Comparison of ENCODE assay signal across 5 fruit fly cellular contexts in the genomic region with DNA sequence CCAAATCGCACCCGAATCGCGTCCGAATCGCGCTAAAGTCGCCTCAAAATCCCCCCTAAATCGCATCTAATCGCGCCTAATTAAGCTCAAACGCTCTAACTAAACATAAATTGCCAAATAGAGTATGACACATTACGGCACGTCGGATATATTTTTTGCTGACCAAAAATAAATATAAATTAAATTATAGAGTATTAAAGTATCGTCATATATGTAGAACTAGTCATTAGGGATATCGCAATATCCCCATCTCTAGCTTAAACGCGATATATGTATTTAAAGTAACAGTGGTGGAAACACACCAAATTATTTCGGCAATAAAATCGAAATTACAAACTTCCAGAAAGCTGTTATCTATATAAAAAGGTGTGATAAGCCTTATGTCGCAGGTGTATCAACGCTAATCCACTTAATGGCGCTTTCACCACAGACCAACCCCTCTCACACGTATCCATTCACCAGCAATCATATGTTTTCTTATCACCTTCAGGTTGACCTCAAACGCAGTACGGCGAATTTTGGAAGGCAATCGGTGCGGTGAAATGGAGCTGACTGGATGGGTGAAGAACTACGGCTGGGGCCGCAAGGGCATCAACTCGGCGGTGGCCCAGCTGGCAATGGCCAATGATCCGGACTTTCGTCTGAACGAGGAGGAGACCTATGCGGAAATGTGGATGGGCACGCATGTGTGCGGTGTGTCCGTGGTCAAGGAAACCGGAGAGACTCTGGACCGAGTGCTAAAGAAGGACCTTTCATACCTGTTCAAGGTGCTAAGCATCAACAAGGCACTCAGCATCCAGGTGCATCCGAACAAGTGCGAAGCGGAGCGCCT.
TF ChIP-seq lines count a peak whose summit lies in the region.

A gene (plus strand): TSS at position 263 of the 832 bp plus-strand sequence.

- TF ChIP-seq CTCF in whole organism, embryonic (GFP tag; optimal IDR thresholded peaks at IDR 0.05; lab: Kevin White, UChicago) = no peak

TF ChIP-seq in whole organism, adult, 20 proteins besides CTCF, POLR2A, EP300 and RAD21:
- TF ChIP-seq pad (GFP tag; optimal IDR thresholded peaks at IDR 0.05; lab: Kevin White, UChicago) = no peak
- no peak for TF ChIP-seq Hr96 (GFP tag; optimal IDR thresholded peaks at IDR 0.05; lab: Kevin White, UChicago)
- peak; percentile 43 for TF ChIP-seq Mnt (GFP tag; optimal IDR thresholded peaks at IDR 0.05; lab: Kevin White, UChicago)
- peak; percentile 23 for TF ChIP-seq CG1620 (GFP tag; optimal IDR thresholded peaks at IDR 0.05; lab: Kevin White, UChicago)
- peak; percentile 85 for TF ChIP-seq cic (GFP tag; optimal IDR thresholded peaks at IDR 0.05; lab: Kevin White, UChicago)
- no peak for TF ChIP-seq cnc (optimal IDR thresholded peaks at IDR 0.05; lab: Kevin White, UChicago)
- peak; percentile 38 for TF ChIP-seq tj (GFP tag; optimal IDR thresholded peaks at IDR 0.05; lab: Kevin White, UChicago)
- no peak for TF ChIP-seq Crg-1 (GFP tag; optimal IDR thresholded peaks at IDR 0.05; lab: Kevin White, UChicago)
- TF ChIP-seq CG7101 (tag; optimal IDR thresholded peaks at IDR 0.05; lab: Kevin White, UChicago) = peak; percentile 2
- TF ChIP-seq CG33017 (tag; optimal IDR thresholded peaks at IDR 0.05; lab: Kevin White, UChicago) = peak; percentile 21
- peak; percentile 44 for TF ChIP-seq CG12768 (GFP tag; optimal IDR thresholded peaks at IDR 0.05; lab: Kevin White, UChicago)
- TF ChIP-seq bab1 (GFP tag; optimal IDR thresholded peaks at IDR 0.05; lab: Kevin White, UChicago) = peak; percentile 70
- peak; percentile 50 for TF ChIP-seq CG11617 (GFP tag; optimal IDR thresholded peaks at IDR 0.05; lab: Kevin White, UChicago)
- TF ChIP-seq ovo (GFP tag; optimal IDR thresholded peaks at IDR 0.05; lab: Kevin White, UChicago) = no peak
TF ChIP-seq in whole organism, adult: peak in this region for 9.

TF ChIP-seq in whole organism, embryonic, 481 proteins besides CTCF, POLR2A, EP300 and RAD21 (continues in another document):
- TF ChIP-seq CG7786 (GFP tag; optimal IDR thresholded peaks at IDR 0.05; lab: Kevin White, UChicago) (no peak), knrl (GFP tag; IDR thresholded peaks at IDR 0.05; lab: Robert Waterston, UW; ENCODE audit: partially characterized antibody) (peak; percentile 49; the same call in 2 of the 3 replicates), Sox102F (GFP tag; optimal IDR thresholded peaks at IDR 0.05; lab: Kevin White, UChicago) (no peak), pzg (GFP tag; optimal IDR thresholded peaks at IDR 0.05; lab: Kevin White, UChicago) (peak; percentile 54), B-H1 (GFP tag; IDR thresholded peaks at IDR 0.05; lab: Robert Waterston, UW) (no peak; the same call in 2 of the 3 replicates), CG17328 (GFP tag; IDR thresholded peaks at IDR 0.05; lab: Robert Waterston, UW) (0 out of 2 replicates have a peak, but pooled peaks have one; percentile 12), CG17385 (GFP tag; optimal IDR thresholded peaks at IDR 0.05; lab: Kevin White, UChicago) (peak; percentile 40), CG30403 (GFP tag; optimal IDR thresholded peaks at IDR 0.05; lab: Kevin White, UChicago) (peak; percentile 18), CG34376 (GFP tag; optimal IDR thresholded peaks at IDR 0.05; lab: Kevin White, UChicago) (peak; percentile 56), nerfin-2 (GFP tag; IDR thresholded peaks at IDR 0.05; lab: Robert Waterston, UW; ENCODE audit: partially characterized antibody) (peak; percentile 31; the same call in 1 of the 2 replicates), wek (GFP tag; optimal IDR thresholded peaks at IDR 0.05; lab: Kevin White, UChicago) (peak; percentile 12), jumu (GFP tag; optimal IDR thresholded peaks at IDR 0.05; lab: Kevin White, UChicago) (no peak), bsh (GFP tag; optimal IDR thresholded peaks at IDR 0.05; lab: Kevin White, UChicago) (peak in 1 of 2 experiments; percentile 42), CG10959 (GFP tag; IDR thresholded peaks at IDR 0.05; lab: Robert Waterston, UW) (no peak), Hand (GFP tag; optimal IDR thresholded peaks at IDR 0.05; lab: Kevin White, UChicago) (peak; percentile 21)

TF ChIP-seq in whole organism, prepupa, 60 proteins besides CTCF, POLR2A, EP300 and RAD21:
- TF ChIP-seq CG32006 (GFP tag; optimal IDR thresholded peaks at IDR 0.05; lab: Kevin White, UChicago) (no peak), esn (GFP tag; optimal IDR thresholded peaks at IDR 0.05; lab: Kevin White, UChicago) (peak; percentile 34), CG8119 (GFP tag; IDR thresholded peaks at IDR 0.05; lab: Robert Waterston, UW) (0 out of 3 replicates have a peak, but pooled peaks have one; percentile 23), svp (GFP tag; lab: Kevin White, UChicago) (peak; percentile 98), CG3032 (tag; optimal IDR thresholded peaks at IDR 0.05; lab: Kevin White, UChicago) (peak; percentile 36), CG31627 (GFP tag; optimal IDR thresholded peaks at IDR 0.05; lab: Kevin White, UChicago) (no peak), eg (GFP tag; IDR thresholded peaks at IDR 0.05; lab: Robert Waterston, UW) (0 out of 3 replicates have a peak, but pooled peaks have one; percentile 30)
TF ChIP-seq in whole organism, prepupa: peak in this region for 5.

TF ChIP-seq in whole organism, pupa, 21 proteins besides CTCF, POLR2A, EP300 and RAD21:
- TF ChIP-seq Pif1A (GFP tag; optimal IDR thresholded peaks at IDR 0.05; lab: Kevin White, UChicago) = no peak
- TF ChIP-seq CG9948 (tag; optimal IDR thresholded peaks at IDR 0.05; lab: Kevin White, UChicago) = no peak
- peak; percentile 35; the same call in 1 of the 3 replicates for TF ChIP-seq CG4496 (GFP tag; IDR thresholded peaks at IDR 0.05; lab: Robert Waterston, UW)
- TF ChIP-seq CG32121 (GFP tag; IDR thresholded peaks at IDR 0.05; lab: Robert Waterston, UW) = no peak; the same call in 1 of the 2 replicates
- TF ChIP-seq CG17806 (tag; optimal IDR thresholded peaks at IDR 0.05; lab: Kevin White, UChicago) = peak; percentile 18
- no peak for TF ChIP-seq Pif1B (GFP tag; optimal IDR thresholded peaks at IDR 0.05; lab: Kevin White, UChicago)
- TF ChIP-seq EcR (GFP tag; optimal IDR thresholded peaks at IDR 0.05; lab: Kevin White, UChicago) = peak; percentile 64
- TF ChIP-seq Snoo (tag; optimal IDR thresholded peaks at IDR 0.05; lab: Kevin White, UChicago) = peak; percentile 33
- TF ChIP-seq D1 (tag; optimal IDR thresholded peaks at IDR 0.05; lab: Kevin White, UChicago) = no peak
- no peak for TF ChIP-seq CG12605 (GFP tag; IDR thresholded peaks at IDR 0.05; lab: Robert Waterston, UW)
- TF ChIP-seq Ets98B (GFP tag; IDR thresholded peaks at IDR 0.05; lab: Robert Waterston, UW) = no peak
- TF ChIP-seq CG8301 (tag; optimal IDR thresholded peaks at IDR 0.05; lab: Kevin White, UChicago) = no peak
- TF ChIP-seq CG13204 (GFP tag; optimal IDR thresholded peaks at IDR 0.05; lab: Kevin White, UChicago) = no peak
- no peak for TF ChIP-seq CG15710 (tag; optimal IDR thresholded peaks at IDR 0.05; lab: Kevin White, UChicago)

TF ChIP-seq in whole organism, wandering third instar larva, 38 proteins besides CTCF, POLR2A, EP300 and RAD21:
- TF ChIP-seq OdsH (GFP tag; optimal IDR thresholded peaks at IDR 0.05; lab: Kevin White, UChicago) = peak; percentile 20
- TF ChIP-seq fru (GFP tag; optimal IDR thresholded peaks at IDR 0.05; lab: Kevin White, UChicago) = no peak
- peak; percentile 79 for TF ChIP-seq Myc (optimal IDR thresholded peaks at IDR 0.05; lab: Kevin White, UChicago)
- no peak for TF ChIP-seq sv (GFP tag; optimal IDR thresholded peaks at IDR 0.05; lab: Kevin White, UChicago)
TF ChIP-seq in whole organism, wandering third instar larva: peak in this region for 2.
